Worm (Caenorhabditis elegans): ENCODE measurements around the gene F35C8.8.

DNA sequence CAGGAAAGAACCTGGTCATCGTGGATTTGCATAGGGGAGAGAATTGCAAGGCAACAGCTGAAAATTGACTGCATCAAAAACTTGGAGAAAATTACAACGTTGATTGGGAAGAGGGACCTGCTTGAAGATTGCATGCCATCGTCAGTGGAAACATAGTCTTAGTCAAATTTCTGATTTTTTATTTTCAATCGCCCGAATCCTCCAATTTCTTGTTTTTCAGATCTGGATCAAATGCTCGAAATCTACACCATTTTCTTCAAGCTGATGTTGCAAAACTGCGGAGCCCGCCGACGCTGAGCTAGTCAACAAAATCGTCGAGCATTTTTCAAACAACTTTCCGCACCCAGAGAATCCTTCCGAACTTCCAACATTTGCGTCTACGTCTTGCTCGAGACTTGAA is 1.2 kb upstream of the F35C8.8 start:
- no peak for TF ChIP-seq nhr-237 (tag; optimal IDR thresholded peaks at IDR 0.05)
- TF ChIP-seq nhr-10 (tag; optimal IDR thresholded peaks at IDR 0.05): no peak
- TF ChIP-seq nhr-25 (tag; optimal IDR thresholded peaks at IDR 0.05; ENCODE audit: borderline replicate concordance, insufficient read depth): no peak
- TF ChIP-seq tag-97 (GFP tag; IDR thresholded peaks at IDR 0.05): no peak
- TF ChIP-seq pqm-1 (tag; optimal IDR thresholded peaks at IDR 0.05): no peak
- TF ChIP-seq R02D3.7 (tag; optimal IDR thresholded peaks at IDR 0.05): no peak
- TF ChIP-seq nhr-77 (tag; optimal IDR thresholded peaks at IDR 0.05): no peak
- no peak for TF ChIP-seq zfp-2 (tag; optimal IDR thresholded peaks at IDR 0.05)
- no peak for TF ChIP-seq ama-1 (optimal IDR thresholded peaks at IDR 0.05)

Measured in whole organism, L4 larva.